Worm (Caenorhabditis elegans) whole organism, L4/young adult: ENCODE measurements around the gene tdpo-1.

Experiments used
- W03F9.2 ChIP-seq: fragments of 150-350 bp; optimal IDR thresholded peaks from 2 replicates; lab custom pipeline; 2014; ENCODE audit warnings: missing biosample characterization, missing genetic modification characterization
- dao-5 ChIP-seq: sonication (generic microtip); optimal IDR thresholded peaks from 2 replicates; lab custom pipeline; 2016; ENCODE audit warnings: missing genotype, missing genetic modification characterization, moderate library complexity, missing compliant biosample characterization
- him-1 ChIP-seq: sonication (generic microtip); optimal IDR thresholded peaks from 2 replicates; lab custom pipeline; 2016; ENCODE audit warnings: missing genotype, missing genetic modification reagents, missing genetic modification characterization, missing compliant biosample characterization

tdpo-1 gene

ce11 chrIV:1959554-1959953, at the start of gene tdpo-1:
TSS of gene tdpo-1 (plus strand) at chrIV:1959854.
- TF ChIP-seq W03F9.2 = no peak

DNA sequence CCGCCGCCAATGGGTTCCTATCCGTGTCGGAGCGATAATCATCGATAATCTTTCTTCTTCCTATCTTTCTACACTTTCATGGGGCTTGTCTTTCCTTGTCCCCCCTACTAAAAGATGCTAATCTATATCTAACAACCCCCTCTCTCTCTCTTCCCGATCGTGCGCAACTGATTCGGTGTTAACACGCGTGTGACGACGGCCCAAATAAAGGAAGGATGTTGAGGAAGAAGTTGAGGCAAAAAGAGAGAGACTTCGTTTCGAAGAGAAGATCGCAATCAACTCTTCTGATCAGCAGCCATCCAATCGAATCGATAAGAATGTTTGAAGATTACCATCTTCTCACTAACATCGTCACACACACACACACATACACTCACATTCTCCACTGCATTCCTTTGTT, 48.4 kb upstream of the tdpo-1 start:
- TF ChIP-seq W03F9.2 (no peak), him-1 (tag; lab: Kevin White, UChicago) (no peak), dao-5 (no peak)

ce11 chrIV:1914900-1915299, 44.8 kb upstream of the tdpo-1 start:
- no peak for TF ChIP-seq W03F9.2
- TF ChIP-seq him-1 (tag; lab: Kevin White, UChicago) = no peak
- no peak for TF ChIP-seq dao-5

- TF ChIP-seq W03F9.2 (no peak), him-1 (tag; lab: Kevin White, UChicago) (no peak), dao-5 (no peak)
Measured at ce11 chrIV:1915549-1915948, 44.1 kb upstream of the tdpo-1 start.

- no peak for TF ChIP-seq W03F9.2
- TF ChIP-seq him-1 (tag; lab: Kevin White, UChicago) = no peak
- no peak for TF ChIP-seq dao-5
Measured at ce11 chrIV:1916247-1916646, 43.4 kb upstream of the tdpo-1 start.

ce11 chrIV:1917819-1918218, 41.8 kb upstream of the tdpo-1 start, which contains the start of gene elt-6:
TSS of gene elt-6 (plus strand) at chrIV:1917977.
- TF ChIP-seq dao-5 = no peak
- no peak for TF ChIP-seq him-1 (tag; lab: Kevin White, UChicago)
- TF ChIP-seq W03F9.2 = no peak

DNA sequence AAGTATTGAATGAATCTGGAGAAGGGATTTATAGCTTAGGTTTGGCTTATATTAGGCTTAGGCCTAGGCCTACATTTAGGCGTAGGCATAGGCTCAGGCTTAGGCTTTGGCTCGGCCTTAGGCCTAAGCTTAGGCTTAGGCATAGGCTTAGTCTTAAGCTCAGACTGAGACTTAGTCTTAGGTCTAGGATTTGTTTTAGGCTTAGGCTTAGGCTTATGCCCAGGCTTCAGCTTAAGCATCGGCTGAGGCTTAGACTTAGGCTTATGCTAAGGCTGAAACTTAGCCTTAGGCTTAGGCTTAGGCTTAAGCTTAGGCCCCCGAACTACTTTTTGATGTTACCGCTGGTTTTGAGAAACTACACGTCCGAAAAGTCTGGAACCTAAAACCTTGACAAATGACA, 39.1 kb upstream of the tdpo-1 start:
- TF ChIP-seq W03F9.2 = no peak
- TF ChIP-seq dao-5 = no peak
- TF ChIP-seq him-1 (tag; lab: Kevin White, UChicago) = no peak

DNA sequence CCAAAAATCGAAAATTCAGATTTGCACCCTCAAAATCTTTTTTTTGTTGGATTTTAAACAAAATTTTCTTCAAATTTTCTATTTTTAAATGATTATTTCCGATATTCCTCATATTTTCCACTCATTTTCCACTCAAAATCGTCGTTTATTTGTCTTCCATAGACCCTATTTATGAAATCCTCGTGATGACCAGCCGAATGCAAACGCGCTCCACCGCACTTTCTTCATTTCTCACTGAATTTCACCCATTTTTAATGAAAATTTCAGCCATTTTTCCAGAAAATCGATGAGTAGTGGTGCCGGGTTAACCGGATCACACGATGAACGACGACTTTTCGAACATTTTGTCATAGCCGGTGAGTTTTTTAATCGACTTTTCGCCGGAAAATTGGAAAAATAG, 35.9 kb upstream of the tdpo-1 start, which contains the start of gene denn-4:
Gene denn-4, plus strand, starts transcription at position 280 of the 400 bp plus-strand sequence.
- TF ChIP-seq him-1 (tag; lab: Kevin White, UChicago) (no peak), W03F9.2 (no peak), dao-5 (no peak)

ce11 chrIV:1924178-1924577, 35.5 kb upstream of the tdpo-1 start:
- TF ChIP-seq him-1 (tag; lab: Kevin White, UChicago) (no peak), W03F9.2 (no peak), dao-5 (no peak)

DNA sequence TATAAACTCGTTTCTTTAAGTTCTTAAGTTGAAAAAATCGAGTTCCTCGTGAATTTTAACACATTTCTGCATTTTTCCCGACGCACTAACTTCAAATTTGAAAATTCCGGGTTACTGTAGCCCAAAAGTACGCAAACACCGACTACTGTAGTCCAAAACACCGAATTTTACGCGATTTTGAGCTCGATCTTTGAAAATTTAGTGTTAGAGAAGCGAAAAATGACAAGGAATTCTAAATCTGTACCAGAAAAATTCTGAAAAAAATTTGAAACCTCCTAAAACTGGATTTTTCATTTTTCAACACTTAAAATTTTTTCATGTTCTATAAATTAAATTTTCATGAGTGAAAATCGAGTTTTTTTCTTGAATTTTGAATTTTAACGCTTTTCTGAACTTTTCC, 14.5 kb upstream of the tdpo-1 start:
- TF ChIP-seq dao-5 = no peak
- no peak for TF ChIP-seq him-1 (tag; lab: Kevin White, UChicago)
- TF ChIP-seq W03F9.2 = no peak

DNA sequence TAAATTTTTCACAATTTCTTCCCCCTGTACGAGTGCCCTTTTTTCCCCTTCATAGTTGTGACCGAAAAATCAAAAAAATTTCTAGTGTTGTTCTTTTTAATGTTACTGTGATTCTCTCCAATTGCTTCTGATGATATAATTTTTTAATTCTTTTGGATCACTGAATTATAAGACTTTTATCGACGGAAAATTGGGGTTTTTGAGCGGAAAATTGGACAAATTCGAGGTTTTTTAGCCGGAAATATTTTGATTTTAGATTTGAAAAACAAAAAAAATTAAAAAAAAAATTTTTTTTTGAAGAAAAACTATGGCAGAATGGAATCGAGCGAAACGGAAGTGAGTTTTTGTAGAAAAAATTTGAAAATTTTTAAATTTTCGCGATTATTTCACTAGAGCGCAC, 11.8 kb upstream of the tdpo-1 start, which contains the start of gene tsen-54:
Gene tsen-54, plus strand, starts transcription at position 301 of the 400 bp plus-strand sequence.
- TF ChIP-seq dao-5 (no peak), him-1 (tag; lab: Kevin White, UChicago) (no peak), W03F9.2 (no peak)

ce11 chrIV:1952312-1952711, 7.3 kb upstream of the tdpo-1 start:
- TF ChIP-seq dao-5 (no peak), W03F9.2 (no peak), him-1 (tag; lab: Kevin White, UChicago) (no peak)

- TF ChIP-seq W03F9.2 (no peak), dao-5 (no peak), him-1 (tag; lab: Kevin White, UChicago) (no peak)
Measured at ce11 chrIV:1953132-1953629, 6.5 kb upstream of the tdpo-1 start, which contains the start of gene F52C12.2. TSS of gene F52C12.2 (plus strand) at chrIV:1953579.

DNA sequence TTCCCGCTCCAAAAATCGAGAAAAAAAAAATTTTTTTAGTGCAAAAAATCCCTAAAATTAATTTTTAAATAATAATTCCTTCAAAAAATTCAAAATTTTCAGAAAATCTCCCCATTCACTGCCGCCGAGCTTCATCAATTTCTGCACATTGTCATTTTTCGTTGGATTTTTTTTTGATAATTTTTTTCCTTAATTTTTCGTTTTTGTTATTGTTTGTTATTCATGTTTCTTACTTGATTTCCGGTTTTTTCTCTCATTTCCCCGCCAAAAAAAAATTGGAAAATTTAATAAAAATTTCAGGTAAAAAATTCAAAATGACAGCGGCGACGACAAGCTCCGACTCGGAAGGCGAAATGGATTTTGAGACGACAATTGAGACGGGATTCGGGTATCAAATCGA, 3.2 kb upstream of the tdpo-1 start, which contains the start of gene F52C12.6:
Gene F52C12.6, plus strand, starts transcription at position 301 of the 400 bp plus-strand sequence.
- TF ChIP-seq dao-5 (no peak), W03F9.2 (no peak), him-1 (tag; lab: Kevin White, UChicago) (no peak)

ce11 chrIV:1963247-1963646, 3.6 kb downstream of the tdpo-1 start, which contains the start of gene ulp-3:
TSS of gene ulp-3 (plus strand) at chrIV:1963634.
- TF ChIP-seq him-1 (tag; lab: Kevin White, UChicago) = no peak
- no peak for TF ChIP-seq dao-5
- no peak for TF ChIP-seq W03F9.2

DNA sequence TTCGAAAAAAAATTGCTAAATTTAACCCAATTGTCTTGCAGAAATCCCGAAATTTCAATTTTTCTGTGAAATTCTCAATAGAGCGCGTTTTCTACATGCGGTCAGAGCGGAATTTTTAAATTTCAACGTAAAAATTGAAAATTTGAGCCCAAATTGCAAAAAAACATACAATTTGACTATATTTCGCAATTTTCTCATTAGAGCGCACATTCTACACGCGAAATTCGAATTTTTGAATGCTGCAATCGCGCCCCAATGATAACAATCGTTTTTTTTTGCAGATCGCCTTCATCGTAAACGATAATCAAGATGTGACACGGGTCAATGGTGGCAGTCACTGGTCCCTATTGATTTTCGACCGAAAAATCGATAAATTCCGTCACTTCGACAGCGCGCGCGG, 4.4 kb downstream of the tdpo-1 start:
- TF ChIP-seq W03F9.2 (no peak), him-1 (tag; lab: Kevin White, UChicago) (no peak), dao-5 (no peak)
